Fruit fly (Drosophila melanogaster) whole organism, embryonic: Measurements from ENCODE around the gene CG7564.

Source experiments
- CG10209 ChIP-seq: fragments of 200-800 bp; sonication (Bioruptor generic); optimal IDR thresholded peaks from 3 replicates; lab custom pipeline; 2017; ENCODE audit warnings: missing biosample characterization, mild to moderate bottlenecking, missing genetic modification characterization, missing genetic modification reagents
- CG1024 ChIP-seq: fragments of 200-800 bp; sonication (Bioruptor generic); IDR thresholded peaks from 2 replicates; pipeline ENCODE4 v1.3.6; 2022; ENCODE audit warnings: missing biosample characterization, missing genetic modification characterization
- CG10321 ChIP-seq: fragments of 200-800 bp; sonication (Bioruptor generic); IDR thresholded peaks from 2 replicates; pipeline ENCODE4 v1.3.6; 2022; ENCODE audit warnings: missing biosample characterization, missing genetic modification characterization
- CG10462 ChIP-seq: fragments of 200-800 bp; sonication (Bioruptor generic); optimal IDR thresholded peaks from 2 replicates; lab custom pipeline; 2016; ENCODE audit warnings: missing biosample characterization, missing genetic modification characterization
- CG10654 ChIP-seq: fragments of 200-800 bp; sonication (Bioruptor generic); optimal IDR thresholded peaks from 2 replicates; lab custom pipeline; 2016; ENCODE audit warnings: missing biosample characterization, missing genetic modification characterization
- CG14965 ChIP-seq: fragments of 200-800 bp; sonication (Bioruptor generic); optimal IDR thresholded peaks from 2 replicates; lab custom pipeline; 2016; ENCODE audit warnings: missing biosample characterization, missing genetic modification characterization, borderline replicate concordance
- CG16863 ChIP-seq: fragments of 200-800 bp; sonication (Bioruptor generic); optimal IDR thresholded peaks from 3 replicates; lab custom pipeline; 2016; ENCODE audit warnings: missing biosample characterization, missing genetic modification characterization
- CG17361 ChIP-seq: fragments of 200-800 bp; sonication (Bioruptor generic); IDR thresholded peaks from 3 replicates; pipeline ENCODE4 v1.3.6; 2022; ENCODE audit warnings: missing biosample characterization, missing genetic modification characterization
- CG2678 ChIP-seq: fragments of 200-800 bp; sonication (Bioruptor generic); optimal IDR thresholded peaks from 3 replicates; lab custom pipeline; 2019; ENCODE audit warnings: missing biosample characterization, mild to moderate bottlenecking, missing genetic modification characterization, moderate library complexity
- CG2712 ChIP-seq: fragments of 200-800 bp; optimal IDR thresholded peaks from 3 replicates; lab custom pipeline; 2019; ENCODE audit warnings: missing biosample characterization, mild to moderate bottlenecking, missing genetic modification characterization, moderate library complexity
- CG3065 ChIP-seq: fragments of 200-800 bp; sonication (Bioruptor generic); optimal IDR thresholded peaks from 2 replicates; lab custom pipeline; 2016; ENCODE audit warnings: missing biosample characterization, missing genetic modification characterization
- CG6654 ChIP-seq: fragments of 200-800 bp; sonication (Bioruptor generic); optimal IDR thresholded peaks from 2 replicates; lab custom pipeline; 2017; ENCODE audit warnings: missing biosample characterization, mild to moderate bottlenecking, missing genetic modification characterization
- CG6689 ChIP-seq: fragments of 200-800 bp; sonication (Bioruptor generic); IDR thresholded peaks from 2 replicates; pipeline ENCODE4 v1.3.6; 2022; ENCODE audit warnings: missing biosample characterization, missing genetic modification characterization
- CG7786 ChIP-seq: fragments of 200-800 bp; sonication (Bioruptor generic); optimal IDR thresholded peaks from 2 replicates; lab custom pipeline; 2016; ENCODE audit warnings: missing biosample characterization, missing genetic modification characterization
- CG8765 ChIP-seq: fragments of 200-800 bp; sonication (Bioruptor generic); IDR thresholded peaks from 2 replicates; pipeline ENCODE4 v1.3.6; 2022; ENCODE audit warnings: missing biosample characterization, missing genetic modification characterization
- D19A ChIP-seq: fragments of 200-800 bp; optimal IDR thresholded peaks from 3 replicates; lab custom pipeline; 2019; ENCODE audit warnings: missing biosample characterization, mild to moderate bottlenecking, missing genetic modification characterization, moderate library complexity
- Dbx ChIP-seq: fragments of 200-800 bp; sonication (Bioruptor generic); IDR thresholded peaks from 3 replicates; pipeline ENCODE4 v1.3.6; 2022; ENCODE audit warnings: missing biosample characterization, missing genetic modification characterization
- E2f2 ChIP-seq: fragments of 200-800 bp; sonication (Bioruptor generic); IDR thresholded peaks from 2 replicates; pipeline ENCODE4 v1.3.6; 2022; ENCODE audit warnings: missing biosample characterization, missing genetic modification characterization
- Ets65A ChIP-seq: fragments of 200-800 bp; sonication (Bioruptor generic); peaks from one replicate; lab custom pipeline; 2016; ENCODE audit warnings: missing biosample characterization, missing genetic modification characterization
- Gug ChIP-seq: fragments of 200-800 bp; sonication (Bioruptor generic); IDR thresholded peaks from 4 replicates; pipeline ENCODE4 v1.3.6; 2022; ENCODE audit warnings: missing biosample characterization, missing genetic modification characterization
- HHEX ChIP-seq: fragments of 200-800 bp; sonication (Bioruptor generic); optimal IDR thresholded peaks from 3 replicates; lab custom pipeline; 2017; ENCODE audit warnings: missing biosample characterization, mild to moderate bottlenecking, missing genetic modification characterization, missing genetic modification reagents
- Hand ChIP-seq: fragments of 200-800 bp; sonication (Bioruptor generic); optimal IDR thresholded peaks from 2 replicates; lab custom pipeline; 2017; ENCODE audit warnings: mild to moderate bottlenecking, missing biosample characterization, missing genetic modification reagents, missing genetic modification characterization
- HmgD ChIP-seq: fragments of 200-800 bp; sonication (Bioruptor generic); optimal IDR thresholded peaks from 3 replicates; lab custom pipeline; 2016; ENCODE audit warnings: missing biosample characterization, missing genetic modification characterization
- Hr3 ChIP-seq: fragments of 200-800 bp; sonication (Bioruptor generic); optimal IDR thresholded peaks from 3 replicates; lab custom pipeline; 2016; ENCODE audit warnings: missing biosample characterization, missing genetic modification characterization
- Med ChIP-seq: fragments of 200-800 bp; sonication (Bioruptor generic); peaks from one replicate; lab custom pipeline; 2016; ENCODE audit warnings: missing biosample characterization, missing genetic modification characterization, mild to moderate bottlenecking, inconsistent platforms, moderate library complexity
- NC2α ChIP-seq: fragments of 200-800 bp; sonication (Bioruptor generic); optimal IDR thresholded peaks from 2 replicates; lab custom pipeline; 2016; ENCODE audit warnings: missing biosample characterization, missing genetic modification characterization
- Pdp1 ChIP-seq, 2 experiments: fragments of 200-800 bp; sonication (Bioruptor generic); optimal IDR thresholded peaks; 3 replicates each; lab custom pipeline; 2016; ENCODE audit warnings: missing biosample characterization in 2 of 2, missing genetic modification characterization in 2 of 2, mild to moderate bottlenecking in 1 of 2, moderate library complexity in 1 of 2
- YL-1 ChIP-seq: fragments of 200-800 bp; sonication (Bioruptor generic); optimal IDR thresholded peaks from 3 replicates; lab custom pipeline; 2017; ENCODE audit warnings: missing biosample characterization, mild to moderate bottlenecking, missing genetic modification characterization
- amos ChIP-seq: fragments of 200-800 bp; sonication (Bioruptor generic); IDR thresholded peaks from 2 replicates; pipeline ENCODE4 v1.3.6; 2022; ENCODE audit warnings: missing biosample characterization, missing genetic modification characterization; ENCODE audit not compliant: partially characterized antibody
- ase ChIP-seq: fragments of 200-800 bp; sonication (Bioruptor generic); IDR thresholded peaks from 3 replicates; pipeline ENCODE4 v1.3.6; 2022; ENCODE audit warnings: missing biosample characterization, missing genetic modification characterization
- cg ChIP-seq: fragments of 200-800 bp; sonication (Bioruptor generic); optimal IDR thresholded peaks from 3 replicates; lab custom pipeline; 2019; ENCODE audit warnings: missing biosample characterization, mild to moderate bottlenecking, missing genetic modification characterization, moderate library complexity
- chm ChIP-seq: fragments of 200-800 bp; sonication (Bioruptor generic); IDR thresholded peaks from 2 replicates; pipeline ENCODE4 v1.3.6; 2022; ENCODE audit warnings: missing biosample characterization, missing genetic modification characterization
- danr ChIP-seq: fragments of 200-800 bp; sonication (Bioruptor generic); IDR thresholded peaks from 2 replicates; pipeline ENCODE4 v1.3.6; 2022; ENCODE audit warnings: missing biosample characterization, missing genetic modification characterization
- fd64A ChIP-seq: fragments of 200-800 bp; sonication (Bioruptor generic); optimal IDR thresholded peaks from 3 replicates; lab custom pipeline; 2018; ENCODE audit warnings: missing biosample characterization, mild to moderate bottlenecking, missing genetic modification characterization
- gce ChIP-seq: fragments of 200-800 bp; sonication (Bioruptor generic); IDR thresholded peaks from 3 replicates; pipeline ENCODE4 v1.3.6; 2022; ENCODE audit warnings: missing biosample characterization, missing genetic modification characterization
- grau ChIP-seq: fragments of 200-800 bp; optimal IDR thresholded peaks from 3 replicates; lab custom pipeline; 2019; ENCODE audit warnings: missing biosample characterization, mild to moderate bottlenecking, missing genetic modification characterization, moderate library complexity
- gt ChIP-seq: fragments of 200-800 bp; sonication (Bioruptor generic); IDR thresholded peaks from 2 replicates; pipeline ENCODE4 v1.3.6; 2022; ENCODE audit warnings: missing biosample characterization, missing genetic modification characterization
- jumu ChIP-seq: fragments of 200-800 bp; sonication (Bioruptor generic); optimal IDR thresholded peaks from 3 replicates; lab custom pipeline; 2016; ENCODE audit warnings: missing biosample characterization, missing genetic modification characterization
- kay ChIP-seq: fragments of 200-800 bp; sonication (Bioruptor generic); optimal IDR thresholded peaks from 2 replicates; lab custom pipeline; 2016; ENCODE audit warnings: missing biosample characterization, missing genetic modification characterization
- lov ChIP-seq, 2 experiments: fragments of 200-800 bp in 1 of 2; fragments of >200 bp in 1 of 2; sonication (Bioruptor generic) in 1 of 2; IDR thresholded peaks in 1 of 2; optimal IDR thresholded peaks in 1 of 2; 2 replicates in 1 of 2; 3 replicates in 1 of 2; pipeline versions ENCODE4 v1.3.6 to Lab custom; 2017 to 2022; ENCODE audit warnings: missing biosample characterization in 1 of 2, missing genetic modification characterization in 1 of 2
- luna ChIP-seq: fragments of 200-800 bp; sonication (Bioruptor generic); optimal IDR thresholded peaks from 2 replicates; lab custom pipeline; 2016; ENCODE audit warnings: missing biosample characterization, missing genetic modification characterization
- otp ChIP-seq: fragments of 200-800 bp; sonication (Bioruptor generic); IDR thresholded peaks from 3 replicates; pipeline ENCODE4, ENCODE4 v1.3.6; 2022; ENCODE audit warnings: missing biosample characterization, missing genetic modification characterization
- pho ChIP-seq: fragments of 200-800 bp; sonication (Bioruptor generic); optimal IDR thresholded peaks from 2 replicates; lab custom pipeline; 2016; ENCODE audit warnings: missing biosample characterization, missing genetic modification characterization
- phol ChIP-seq: fragments of 200-800 bp; sonication (Bioruptor generic); optimal IDR thresholded peaks from 3 replicates; lab custom pipeline; 2018; ENCODE audit warnings: missing biosample characterization, mild to moderate bottlenecking, missing genetic modification characterization, moderate library complexity
- salm ChIP-seq: fragments of 200-800 bp; sonication (Bioruptor generic); optimal IDR thresholded peaks from 2 replicates; lab custom pipeline; 2018; ENCODE audit warnings: missing biosample characterization, mild to moderate bottlenecking, missing genetic modification characterization
- sens ChIP-seq: fragments of 200-800 bp; sonication (Bioruptor generic); peaks from one replicate; lab custom pipeline; 2016; ENCODE audit warnings: missing biosample characterization, missing genetic modification characterization
- shn ChIP-seq: fragments of 200-800 bp; sonication (Bioruptor generic); optimal IDR thresholded peaks from 3 replicates; lab custom pipeline; 2016; ENCODE audit warnings: missing biosample characterization, missing genetic modification characterization
- sisA ChIP-seq: fragments of 200-800 bp; sonication (Bioruptor generic); IDR thresholded peaks from 2 replicates; pipeline ENCODE4 v1.3.6; 2022; ENCODE audit warnings: missing biosample characterization, missing genetic modification characterization
- sob ChIP-seq: fragments of 200-800 bp; sonication (Bioruptor generic); IDR thresholded peaks from 2 replicates; pipeline ENCODE4 v1.3.6; 2022; ENCODE audit warnings: missing biosample characterization, missing genetic modification characterization
- toy ChIP-seq: fragments of 200-800 bp; sonication (Bioruptor generic); IDR thresholded peaks from 2 replicates; pipeline ENCODE4 v1.3.6; 2022; ENCODE audit warnings: missing biosample characterization, missing genetic modification characterization
- unpg ChIP-seq: fragments of 200-800 bp; sonication (Bioruptor generic); optimal IDR thresholded peaks from 3 replicates; lab custom pipeline; 2018; ENCODE audit warnings: missing biosample characterization, mild to moderate bottlenecking, missing genetic modification characterization, moderate library complexity

The CG7564 gene

DNA sequence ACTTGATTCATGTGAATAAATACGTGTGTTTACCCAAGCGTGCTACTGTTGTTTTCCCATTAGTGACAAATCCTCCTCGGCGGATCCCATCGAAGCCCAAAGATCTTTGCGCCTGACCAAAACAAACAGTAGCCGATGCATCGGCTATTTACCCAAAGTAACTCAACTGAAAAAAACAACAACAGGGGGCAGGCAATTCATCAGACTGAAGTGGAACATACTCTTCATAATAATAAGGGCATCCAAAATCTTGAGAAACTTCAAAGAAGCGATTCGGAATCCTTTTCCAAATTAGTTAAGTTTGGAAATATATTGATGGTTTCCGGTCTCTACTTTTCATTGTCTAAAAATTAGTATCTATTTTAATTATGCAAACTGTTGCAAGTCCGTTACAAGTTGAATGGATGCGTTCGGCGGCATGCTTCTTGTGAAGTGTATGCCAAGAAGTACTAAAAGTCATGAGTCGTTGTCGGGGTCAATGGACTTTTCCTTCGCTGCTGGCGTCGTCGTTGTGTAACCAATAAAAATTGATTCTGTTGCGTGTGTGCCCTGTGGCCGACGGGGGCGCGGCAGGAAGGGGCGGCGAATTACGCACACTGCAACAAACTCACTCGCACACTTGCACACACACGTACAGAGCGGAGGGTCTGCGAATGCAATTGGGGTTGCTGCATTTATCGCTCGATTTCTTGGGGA lies 18.7 kb upstream of the CG7564 start (continued):
- TF ChIP-seq CG1024 (0 out of 2 replicates have a peak, but pooled peaks have one; percentile 16), CG3065 (GFP tag; lab: Kevin White, UChicago) (no peak), toy (GFP tag; lab: Robert Waterston, UW) (no peak), unpg (peak; percentile 19), CG10321 (no peak), HmgD (GFP tag; lab: Kevin White, UChicago) (no peak), fd64A (GFP tag; lab: Kevin White, UChicago) (no peak), CG10654 (GFP tag; lab: Kevin White, UChicago) (no peak), cg (peak; percentile 71), amos (no peak), otp (GFP tag; lab: Robert Waterston, UW) (no peak), Ets65A (no peak), salm (tag; lab: Kevin White, UChicago) (no peak), lov (optimal IDR thresholded peaks at IDR 0.05; lab: Kevin White, UChicago) (no peak), lov (GFP tag; IDR thresholded peaks at IDR 0.05; lab: Robert Waterston, UW) (no peak), shn (no peak), gce (no peak), D19A (tag; lab: Kevin White, UChicago) (peak; percentile 99), Pdp1 (GFP tag; optimal IDR thresholded peaks at IDR 0.05; lab: Kevin White, UChicago) (peak; percentile 7 to 95), danr (GFP tag; lab: Robert Waterston, UW) (0 out of 2 replicates have a peak, but pooled peaks have one; percentile 15), E2f2 (GFP tag; lab: Robert Waterston, UW) (peak; percentile 13; the same call in 1 of the 2 replicates), CG14965 (GFP tag; lab: Kevin White, UChicago) (no peak), Hand (GFP tag; lab: Kevin White, UChicago) (no peak), Hr3 (GFP tag; lab: Kevin White, UChicago) (peak; percentile 18), Dbx (GFP tag; lab: Robert Waterston, UW) (no peak), YL-1 (GFP tag; lab: Kevin White, UChicago) (no peak), sob (no peak), CG10209 (GFP tag; lab: Kevin White, UChicago) (peak; percentile 9), CG2678 (peak; percentile 45), CG8765 (GFP tag; lab: Robert Waterston, UW) (no peak), NC2α (GFP tag; lab: Kevin White, UChicago) (no peak), kay (no peak), CG2712 (tag; lab: Kevin White, UChicago) (peak; percentile 70), sisA (GFP tag; lab: Robert Waterston, UW) (no peak), gt (no peak), chm (no peak), CG17361 (GFP tag; lab: Robert Waterston, UW) (peak; percentile 50; the same call in 1 of the 3 replicates), CG7786 (GFP tag; lab: Kevin White, UChicago) (no peak), pho (GFP tag; lab: Kevin White, UChicago) (no peak), CG6689 (0 out of 2 replicates have a peak, but pooled peaks have one; percentile 32), phol (tag; lab: Kevin White, UChicago) (peak; percentile 61), ase (GFP tag; lab: Robert Waterston, UW) (no peak), HHEX (GFP tag; lab: Kevin White, UChicago) (no peak), sens (peak; percentile 89), CG16863 (peak; percentile 24), jumu (GFP tag; lab: Kevin White, UChicago) (no peak), CG6654 (GFP tag; lab: Kevin White, UChicago) (no peak), Gug (no peak), grau (tag; lab: Kevin White, UChicago) (peak; percentile 37), Med (GFP tag; lab: Kevin White, UChicago) (peak; percentile 66), CG10462 (GFP tag; lab: Kevin White, UChicago) (no peak), luna (GFP tag; lab: Kevin White, UChicago) (no peak)
